Worm (Caenorhabditis elegans) whole organism, L3 larva: ENCODE results near the gene dpy-17.

ENCODE experiments used
- R02D3.7 ChIP-seq: fragments of 150-350 bp; optimal IDR thresholded peaks from 2 replicates; lab custom pipeline; 2014; ENCODE audit warnings: missing biosample characterization, missing genetic modification characterization
- aly-2 ChIP-seq: fragments of 150-350 bp; optimal IDR thresholded peaks from 2 replicates; lab custom pipeline; 2014; ENCODE audit warnings: missing biosample characterization, missing genetic modification characterization
- ama-1 ChIP-seq: fragments of 150-350 bp; optimal IDR thresholded peaks from 2 replicates; lab custom pipeline; 2018
- ceh-82 ChIP-seq: fragments of 150-350 bp; optimal IDR thresholded peaks from 2 replicates; lab custom pipeline; 2014; ENCODE audit warnings: missing biosample characterization, missing genetic modification characterization
- elt-2 ChIP-seq: sonication (generic microtip); optimal IDR thresholded peaks from 2 replicates; lab custom pipeline; 2016; ENCODE audit warnings: missing genetic modification reagents, mild to moderate bottlenecking, missing genetic modification characterization, missing compliant biosample characterization
- fkh-10 ChIP-seq: sonication (generic microtip); optimal IDR thresholded peaks from 2 replicates; lab custom pipeline; 2017; ENCODE audit warnings: missing biosample characterization, missing genetic modification reagents, missing genetic modification characterization
- lin-15B ChIP-seq: fragments of 150-350 bp; optimal IDR thresholded peaks from 2 replicates; lab custom pipeline; 2014; ENCODE audit warnings: missing biosample characterization, missing genetic modification characterization
- lin-39 ChIP-seq: fragments of 150-350 bp; optimal IDR thresholded peaks from 2 replicates; lab custom pipeline; 2018; ENCODE audit warnings: missing biosample characterization, missing genetic modification reagents, missing genetic modification characterization
- pha-4 ChIP-seq: fragments of 150-350 bp; optimal IDR thresholded peaks from 2 replicates; lab custom pipeline; 2014; ENCODE audit warnings: missing biosample characterization, missing genetic modification reagents, missing genetic modification characterization
- unc-62 ChIP-seq: fragments of 150-350 bp; sonication (generic microtip); optimal IDR thresholded peaks from 4 replicates; lab custom pipeline; 2014; ENCODE audit warnings: missing biosample characterization, missing genetic modification reagents, missing genetic modification characterization

ce11 chrIII:5071509-5071908 lies 35.6 kb upstream of the dpy-17 start, which contains the start of gene C45G9.12:
- TF ChIP-seq aly-2 (tag; lab: Kevin White, UChicago) (no peak), fkh-10 (GFP tag; lab: Kevin White, UChicago) (no peak), R02D3.7 (tag; lab: Kevin White, UChicago) (no peak), lin-15B (no peak), ceh-82 (no peak), lin-39 (tag; lab: Kevin White, UChicago) (no peak), unc-62 (GFP tag; lab: Kevin White, UChicago) (no peak), pha-4 (tag; lab: Kevin White, UChicago) (no peak), elt-2 (tag; lab: Kevin White, UChicago) (no peak), ama-1 (lab: Kevin White, UChicago) (no peak)
